Worm (Caenorhabditis elegans): ENCODE data around the gene mec-3.

Gene mec-3

ce11 chrIV:10503750-10504232, 42.1 kb upstream of the mec-3 start (continued):
- TF ChIP-seq zag-1 (tag; optimal IDR thresholded peaks at IDR 0.05) (no peak), nhr-43 (tag; optimal IDR thresholded peaks at IDR 0.05; ENCODE audit: poor library complexity, severe bottlenecking) (no peak), lin-15B (tag; optimal IDR thresholded peaks at IDR 0.05) (peak; percentile 34), ztf-11 (tag; optimal IDR thresholded peaks at IDR 0.05) (no peak)

ce11 chrIV:10502345-10502744, 40.7 kb upstream of the mec-3 start:
- TF ChIP-seq egl-5 (tag; optimal IDR thresholded peaks at IDR 0.05) (peak; percentile 45), lin-39 (tag; optimal IDR thresholded peaks at IDR 0.05) (no peak), skn-1 (tag; optimal IDR thresholded peaks at IDR 0.05) (peak; percentile 76), ceh-9 (tag; optimal IDR thresholded peaks at IDR 0.05) (no peak), nhr-76 (tag; optimal IDR thresholded peaks at IDR 0.05) (no peak), eor-1 (tag; optimal IDR thresholded peaks at IDR 0.05) (no peak), mdl-1 (tag; optimal IDR thresholded peaks at IDR 0.05) (peak; percentile 60), aly-2 (tag; optimal IDR thresholded peaks at IDR 0.05) (no peak), lin-15B (tag; optimal IDR thresholded peaks at IDR 0.05) (no peak), ztf-11 (tag; optimal IDR thresholded peaks at IDR 0.05) (no peak), lsy-12 (tag; optimal IDR thresholded peaks at IDR 0.05) (no peak), fos-1 (tag; optimal IDR thresholded peaks at IDR 0.05) (no peak), R02D3.7 (tag; optimal IDR thresholded peaks at IDR 0.05) (no peak), sea-2 (GFP tag; optimal IDR thresholded peaks at IDR 0.05) (no peak), nhr-25 (tag; optimal IDR thresholded peaks at IDR 0.05) (no peak), nfya-1 (tag; optimal IDR thresholded peaks at IDR 0.05; ENCODE audit: insufficient read depth) (peak; percentile 59), nhr-28 (tag; optimal IDR thresholded peaks at IDR 0.05) (no peak), hmg-11 (tag; optimal IDR thresholded peaks at IDR 0.05) (no peak), snpc-4 (tag; optimal IDR thresholded peaks at IDR 0.05) (no peak), pha-4 (tag; optimal IDR thresholded peaks at IDR 0.05) (peak; percentile 96), nhr-77 (tag; optimal IDR thresholded peaks at IDR 0.05) (no peak), nhr-12 (tag; optimal IDR thresholded peaks at IDR 0.05) (no peak), mml-1 (tag; optimal IDR thresholded peaks at IDR 0.05) (no peak), zag-1 (tag; optimal IDR thresholded peaks at IDR 0.05) (no peak), elt-2 (tag; optimal IDR thresholded peaks at IDR 0.05) (peak; percentile 88), ceh-16 (tag; optimal IDR thresholded peaks at IDR 0.05) (no peak), fkh-2 (tag; optimal IDR thresholded peaks at IDR 0.05) (no peak), jun-1 (tag; optimal IDR thresholded peaks at IDR 0.05) (peak; percentile 54), pqm-1 (tag; optimal IDR thresholded peaks at IDR 0.05) (peak; percentile 97), daf-12 (tag; optimal IDR thresholded peaks at IDR 0.05) (no peak), nhr-237 (tag; optimal IDR thresholded peaks at IDR 0.05) (no peak), ama-1 (optimal IDR thresholded peaks at IDR 0.05) (peak; percentile 29), fkh-10 (GFP tag; optimal IDR thresholded peaks at IDR 0.05) (no peak), nhr-11 (tag; optimal IDR thresholded peaks at IDR 0.05) (peak; percentile 20), nhr-67 (tag; optimal IDR thresholded peaks at IDR 0.05) (no peak), ZK546.5 (tag; optimal IDR thresholded peaks at IDR 0.05) (no peak), nhr-23 (tag; optimal IDR thresholded peaks at IDR 0.05) (no peak), elt-3 (tag; optimal IDR thresholded peaks at IDR 0.05) (no peak), ceh-28 (tag; optimal IDR thresholded peaks at IDR 0.05) (peak; percentile 59), ceh-82 (tag; optimal IDR thresholded peaks at IDR 0.05) (no peak), nhr-43 (tag; optimal IDR thresholded peaks at IDR 0.05; ENCODE audit: poor library complexity, severe bottlenecking) (no peak), tbx-2 (tag; optimal IDR thresholded peaks at IDR 0.05) (no peak), ztf-4 (tag; optimal IDR thresholded peaks at IDR 0.05) (no peak), unc-62 (GFP tag; optimal IDR thresholded peaks at IDR 0.05) (no peak), elt-1 (tag; optimal IDR thresholded peaks at IDR 0.05) (no peak), unc-39 (tag; optimal IDR thresholded peaks at IDR 0.05) (no peak), egl-27 (tag; optimal IDR thresholded peaks at IDR 0.05) (no peak)
